Fruit fly (Drosophila melanogaster): Measurements from ENCODE around the gene ex.
A peak's percentile ranks its signal among the peaks of the same experiment; 100 is the strongest.

Gene ex

dm6 chr2L:469912-470311, 38.9 kb downstream of the ex start (continued):
- TF ChIP-seq Deaf1 (tag; optimal IDR thresholded peaks at IDR 0.05) (peak; percentile 46), prd (optimal IDR thresholded peaks at IDR 0.05) (no peak), prd (GFP tag; IDR thresholded peaks at IDR 0.05) (0 out of 3 replicates have a peak, but pooled peaks have one; percentile 17), run (tag; optimal IDR thresholded peaks at IDR 0.05) (no peak), CG17612 (GFP tag; IDR thresholded peaks at IDR 0.05) (no peak), pan (optimal IDR thresholded peaks at IDR 0.05) (no peak), pan (GFP tag; optimal IDR thresholded peaks at IDR 0.05 in 1 of 2, IDR thresholded peaks at IDR 0.05 in 1 of 2) (no peak), CG15073 (GFP tag; optimal IDR thresholded peaks at IDR 0.05) (peak; percentile 38), CG31224 (GFP tag; IDR thresholded peaks at IDR 0.05) (no peak), TFAM (GFP tag; optimal IDR thresholded peaks at IDR 0.05) (no peak), CG17361 (GFP tag; IDR thresholded peaks at IDR 0.05) (no peak), CG8478 (optimal IDR thresholded peaks at IDR 0.05) (no peak), toy (GFP tag; IDR thresholded peaks at IDR 0.05) (no peak), Rfx (GFP tag; IDR thresholded peaks at IDR 0.05) (0 out of 2 replicates have a peak, but pooled peaks have one; percentile 4), CG10979 (tag; optimal IDR thresholded peaks at IDR 0.05) (peak; percentile 1), Six4 (GFP tag; optimal IDR thresholded peaks at IDR 0.05) (no peak), Oli (tag; optimal IDR thresholded peaks at IDR 0.05) (no peak), CG3407 (GFP tag; optimal IDR thresholded peaks at IDR 0.05) (peak; percentile 58), CG10654 (GFP tag; optimal IDR thresholded peaks at IDR 0.05) (peak; percentile 8), CG12155 (GFP tag; optimal IDR thresholded peaks at IDR 0.05) (no peak), Med (GFP tag) (peak; percentile 80)

DNA sequence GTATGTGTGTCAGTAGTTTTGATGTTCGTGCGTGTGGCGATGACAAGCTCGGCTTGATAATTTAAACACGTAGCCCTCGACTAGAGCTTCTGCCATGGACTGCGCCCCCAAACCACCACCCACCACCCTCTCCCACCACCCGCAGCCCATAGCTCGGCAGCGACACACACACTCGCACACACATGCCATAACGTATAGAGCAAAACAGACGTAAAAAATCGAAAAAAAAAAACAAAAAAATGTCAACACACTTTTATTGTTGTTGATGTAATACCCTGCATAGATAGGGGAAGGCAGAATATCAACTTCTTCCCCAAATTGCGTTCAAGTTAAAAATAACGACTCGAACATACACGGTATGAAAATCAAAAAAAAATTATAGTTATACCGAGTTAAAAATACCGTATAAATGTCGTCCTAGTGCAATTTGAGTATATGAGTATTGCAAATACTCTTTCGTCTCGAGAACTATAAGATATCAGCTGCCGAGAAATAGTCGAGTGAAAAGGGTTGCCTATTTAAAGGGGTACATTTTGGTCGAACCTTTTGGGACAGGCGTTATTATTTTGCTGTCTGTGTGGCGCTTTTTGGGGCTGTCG, 39.4 kb downstream of the ex start:
- peak; percentile 66 for TF ChIP-seq nau (GFP tag; optimal IDR thresholded peaks at IDR 0.05)
- TF ChIP-seq MTF-1 (GFP tag; optimal IDR thresholded peaks at IDR 0.05; ENCODE audit: borderline replicate concordance): no peak
- no peak for TF ChIP-seq CG6254 (GFP tag; optimal IDR thresholded peaks at IDR 0.05)
- peak; percentile 21 for TF ChIP-seq Nf-YB (GFP tag; optimal IDR thresholded peaks at IDR 0.05)
- peak; percentile 69 for TF ChIP-seq grau (tag; optimal IDR thresholded peaks at IDR 0.05)
- peak; percentile 64 for TF ChIP-seq ap (GFP tag; IDR thresholded peaks at IDR 0.05)
- TF ChIP-seq CG18476 (GFP tag; optimal IDR thresholded peaks at IDR 0.05): peak; percentile 52
- peak; percentile 15 for TF ChIP-seq ash1 (GFP tag; optimal IDR thresholded peaks at IDR 0.05)
- TF ChIP-seq Hand (GFP tag; optimal IDR thresholded peaks at IDR 0.05): peak; percentile 69
- peak; percentile 45 for TF ChIP-seq CG13775 (GFP tag; optimal IDR thresholded peaks at IDR 0.05)
- TF ChIP-seq Med (GFP tag): peak; percentile 96
- peak; percentile 77 for TF ChIP-seq pb (GFP tag; optimal IDR thresholded peaks at IDR 0.05)
- no peak for TF ChIP-seq inv (GFP tag; IDR thresholded peaks at IDR 0.05; ENCODE audit: partially characterized antibody)
- peak; percentile 71 for TF ChIP-seq Myb (GFP tag; optimal IDR thresholded peaks at IDR 0.05)
- peak; percentile 84 for TF ChIP-seq CG15269 (tag; optimal IDR thresholded peaks at IDR 0.05)
- peak; percentile 21 for TF ChIP-seq oc (tag; optimal IDR thresholded peaks at IDR 0.05)
- TF ChIP-seq CG13894 (tag; optimal IDR thresholded peaks at IDR 0.05): peak; percentile 52
- TF ChIP-seq her (GFP tag; optimal IDR thresholded peaks at IDR 0.05): peak; percentile 78
- TF ChIP-seq yki (optimal IDR thresholded peaks at IDR 0.05): no peak
- peak; percentile 90 for TF ChIP-seq gem (tag; optimal IDR thresholded peaks at IDR 0.05)
- TF ChIP-seq Doc2 (GFP tag; IDR thresholded peaks at IDR 0.05): no peak
- peak; percentile 53 for TF ChIP-seq corto (GFP tag; optimal IDR thresholded peaks at IDR 0.05)
- no peak for TF ChIP-seq bigmax (GFP tag; optimal IDR thresholded peaks at IDR 0.05)
- no peak for TF ChIP-seq knrl (GFP tag; IDR thresholded peaks at IDR 0.05; ENCODE audit: partially characterized antibody)
- TF ChIP-seq CG3726 (GFP tag; IDR thresholded peaks at IDR 0.05): peak; percentile 71; the same call in 2 of the 3 replicates
- peak; percentile 67 to 87 for TF ChIP-seq Hr51 (GFP tag; optimal IDR thresholded peaks at IDR 0.05)
- TF ChIP-seq GATAe (GFP tag; conservative IDR thresholded peaks at IDR 0.05): peak; percentile 34; the same call in 1 of the 2 replicates
- TF ChIP-seq CG6854 (GFP tag; optimal IDR thresholded peaks at IDR 0.05): peak; percentile 68
- peak; percentile 62 for TF ChIP-seq tup (GFP tag; optimal IDR thresholded peaks at IDR 0.05)
- TF ChIP-seq nom (GFP tag; optimal IDR thresholded peaks at IDR 0.05): peak; percentile 86
